Fruit fly (Drosophila melanogaster) S2 (cell line): ENCODE data around the gene trx.

ENCODE experiments used
- CG8478 ChIP-seq: fragments of >200 bp; optimal IDR thresholded peaks from 2 replicates; lab custom pipeline; 2018
- CTCF ChIP-seq, 2 experiments: fragments of >200 bp; optimal IDR thresholded peaks; 2 replicates each; lab custom pipeline; 2018

dm6 chr3R:14332735-14333134 lies 46.0 kb upstream of the trx start:
- no peak for TF ChIP-seq CTCF (optimal IDR thresholded peaks at IDR 0.05; lab: Kevin White, UChicago)
- no peak for TF ChIP-seq CG8478 (lab: Kevin White, UChicago)
